Fruit fly (Drosophila melanogaster): ENCODE results near the gene CG3308.

The CG3308 gene

dm6 chr3R:21297387-21297956 lies 23.9 kb upstream of the CG3308 start (continued):
- TF ChIP-seq zf30C (GFP tag; optimal IDR thresholded peaks at IDR 0.05) (no peak), ac (GFP tag; optimal IDR thresholded peaks at IDR 0.05) (peak; percentile 70), Sry-β (GFP tag; optimal IDR thresholded peaks at IDR 0.05) (peak; percentile 57), emc (GFP tag; optimal IDR thresholded peaks at IDR 0.05) (peak; percentile 33), maf-S (GFP tag; optimal IDR thresholded peaks at IDR 0.05) (peak; percentile 52), Ssrp (tag; optimal IDR thresholded peaks at IDR 0.05) (peak; percentile 9), CG6272 (GFP tag; IDR thresholded peaks at IDR 0.05) (no peak), unpg (GFP tag; optimal IDR thresholded peaks at IDR 0.05) (peak; percentile 51), CG17359 (tag; optimal IDR thresholded peaks at IDR 0.05) (peak; percentile 87), CG10565 (GFP tag; optimal IDR thresholded peaks at IDR 0.05) (no peak), p53 (GFP tag; optimal IDR thresholded peaks at IDR 0.05) (peak; percentile 14), CG10366 (GFP tag; IDR thresholded peaks at IDR 0.05) (no peak), Doc3 (GFP tag; IDR thresholded peaks at IDR 0.05; ENCODE audit: partially characterized antibody) (no peak), YL-1 (GFP tag; optimal IDR thresholded peaks at IDR 0.05) (peak; percentile 40), CG16863 (GFP tag; optimal IDR thresholded peaks at IDR 0.05) (peak; percentile 69), dysf (GFP tag; IDR thresholded peaks at IDR 0.05) (no peak), CG7271 (tag; optimal IDR thresholded peaks at IDR 0.05) (no peak), CG10979 (tag; optimal IDR thresholded peaks at IDR 0.05) (peak; percentile 46), Oli (tag; optimal IDR thresholded peaks at IDR 0.05) (peak; percentile 7), jumu (GFP tag; optimal IDR thresholded peaks at IDR 0.05) (peak; percentile 50), Opbp (GFP tag; IDR thresholded peaks at IDR 0.05; ENCODE audit: partially characterized antibody) (no peak), Meics (GFP tag; optimal IDR thresholded peaks at IDR 0.05) (peak; percentile 78), HmgZ (tag; optimal IDR thresholded peaks at IDR 0.05) (peak; percentile 84), Atf3 (GFP tag; optimal IDR thresholded peaks at IDR 0.05) (peak; percentile 14), CG33557 (GFP tag; optimal IDR thresholded peaks at IDR 0.05) (peak; percentile 64), CG3281 (GFP tag; optimal IDR thresholded peaks at IDR 0.05) (peak; percentile 84), insv (GFP tag; optimal IDR thresholded peaks at IDR 0.05) (peak in 1 of 2 experiments; percentile 13), B-H2 (GFP tag; optimal IDR thresholded peaks at IDR 0.05) (peak; percentile 89), gfzf (GFP tag; optimal IDR thresholded peaks at IDR 0.05) (peak; percentile 37), scrt (GFP tag; optimal IDR thresholded peaks at IDR 0.05) (peak; percentile 65), dan (GFP tag; IDR thresholded peaks at IDR 0.05) (no peak), CG8290 (GFP tag; optimal IDR thresholded peaks at IDR 0.05) (peak; percentile 35), CG8290 (tag; optimal IDR thresholded peaks at IDR 0.05) (peak; percentile 38 to 64), CG5245 (GFP tag; optimal IDR thresholded peaks at IDR 0.05) (no peak), Dfd (GFP tag; optimal IDR thresholded peaks at IDR 0.05) (no peak), bigmax (GFP tag; optimal IDR thresholded peaks at IDR 0.05) (peak; percentile 59), gt (GFP tag; IDR thresholded peaks at IDR 0.05) (no peak), slou (GFP tag; optimal IDR thresholded peaks at IDR 0.05) (peak; percentile 32), CG12219 (GFP tag; optimal IDR thresholded peaks at IDR 0.05) (peak; percentile 66), CG18619 (GFP tag; optimal IDR thresholded peaks at IDR 0.05) (peak; percentile 80), B-H1 (GFP tag; IDR thresholded peaks at IDR 0.05) (no peak), sima (GFP tag; optimal IDR thresholded peaks at IDR 0.05) (peak; percentile 62), CG12155 (GFP tag; optimal IDR thresholded peaks at IDR 0.05) (peak; percentile 32), Neu2 (GFP tag; optimal IDR thresholded peaks at IDR 0.05; ENCODE audit: borderline replicate concordance) (peak; percentile 42), Hr3 (GFP tag; optimal IDR thresholded peaks at IDR 0.05) (no peak), sisA (GFP tag; IDR thresholded peaks at IDR 0.05) (no peak), CG14860 (GFP tag; IDR thresholded peaks at IDR 0.05; ENCODE audit: partially characterized antibody) (no peak), CG31365 (tag; optimal IDR thresholded peaks at IDR 0.05) (peak; percentile 79), jing (GFP tag; optimal IDR thresholded peaks at IDR 0.05) (no peak), CG12942 (GFP tag; optimal IDR thresholded peaks at IDR 0.05) (peak; percentile 35)
